Worm (Caenorhabditis elegans) whole organism, young adult: ENCODE data around the gene spsb-1.

Source experiments
- F22D6.2 ChIP-seq: sonication (generic microtip); optimal IDR thresholded peaks from 2 replicates; lab custom pipeline; 2016; ENCODE audit warnings: mild to moderate bottlenecking, missing genetic modification characterization, missing compliant biosample characterization
- F37B4.10 ChIP-seq: fragments of 200-800 bp; sonication (Bioruptor generic); IDR thresholded peaks from 2 replicates; pipeline ENCODE4 v1.3.6; 2022; ENCODE audit warnings: missing genetic modification characterization, missing compliant biosample characterization
- F57C9.4 ChIP-seq: sonication (generic microtip); optimal IDR thresholded peaks from 2 replicates; lab custom pipeline; 2017; ENCODE audit warnings: mild to moderate bottlenecking, missing genetic modification characterization, missing compliant biosample characterization
- K12H6.12 ChIP-seq: fragments of 200-800 bp; sonication (Bioruptor generic); optimal IDR thresholded peaks from 2 replicates; lab custom pipeline; 2018; ENCODE audit warnings: mild to moderate bottlenecking, missing genetic modification characterization, missing compliant biosample characterization
- Y95B8A.8 ChIP-seq: fragments of 200-800 bp; sonication (Bioruptor generic); IDR thresholded peaks from 2 replicates; pipeline ENCODE4 v1.3.6; 2022; ENCODE audit warnings: missing genetic modification reagents, missing genetic modification characterization, missing compliant biosample characterization
- aptf-2 ChIP-seq: fragments of 200-800 bp; sonication (Bioruptor generic); conservative IDR thresholded peaks from 2 replicates; pipeline ENCODE4 v1.3.6; 2022; ENCODE audit warnings: missing genetic modification reagents, missing genetic modification characterization, missing compliant biosample characterization
- attf-5 ChIP-seq: fragments of 200-800 bp; sonication (Bioruptor generic); optimal IDR thresholded peaks from 2 replicates; lab custom pipeline; 2018; ENCODE audit warnings: mild to moderate bottlenecking, missing genetic modification characterization, missing compliant biosample characterization
- bed-1 ChIP-seq: fragments of 200-800 bp; sonication (Bioruptor generic); IDR thresholded peaks from 2 replicates; pipeline ENCODE4 v1.3.6; 2022; ENCODE audit warnings: missing genetic modification reagents, missing genetic modification characterization, missing compliant biosample characterization
- ceh-79 ChIP-seq: sonication (generic microtip); optimal IDR thresholded peaks from 2 replicates; lab custom pipeline; 2017; ENCODE audit warnings: mild to moderate bottlenecking, missing genetic modification characterization, missing compliant biosample characterization
- die-1 ChIP-seq: sonication (generic microtip); optimal IDR thresholded peaks from 2 replicates; lab custom pipeline; 2016; ENCODE audit warnings: missing genotype, mild to moderate bottlenecking, missing genetic modification characterization, missing compliant biosample characterization
- egrh-3 ChIP-seq: fragments of 200-800 bp; sonication (Bioruptor generic); IDR thresholded peaks from 2 replicates; pipeline ENCODE4 v1.3.6; 2022; ENCODE audit warnings: missing genetic modification reagents, missing genetic modification characterization, missing compliant biosample characterization
- lin-26 ChIP-seq: fragments of 200-800 bp; sonication (Bioruptor generic); IDR thresholded peaks from 2 replicates; pipeline ENCODE4 v1.3.6; 2022; ENCODE audit warnings: missing genetic modification reagents, missing genetic modification characterization, missing compliant biosample characterization
- lin-35 ChIP-seq, 3 experiments: fragments of 150-350 bp in 2 of 3; sonication (generic microtip) in 1 of 3; optimal IDR thresholded peaks; 2 replicates each; lab custom pipeline; 2014 to 2018; ENCODE audit warnings: missing biosample characterization in 3 of 3, missing genetic modification characterization in 3 of 3, missing genetic modification reagents in 3 of 3
- mcd-1 ChIP-seq: fragments of 200-800 bp; sonication (Bioruptor generic); IDR thresholded peaks from 2 replicates; pipeline ENCODE4 v1.3.6; 2022; ENCODE audit warnings: missing genetic modification reagents, missing genetic modification characterization, missing compliant biosample characterization
- nhr-120 ChIP-seq: fragments of 200-800 bp; sonication (Bioruptor generic); IDR thresholded peaks from 2 replicates; pipeline ENCODE4 v1.3.6; 2022; ENCODE audit warnings: missing genetic modification characterization, missing compliant biosample characterization
- nhr-80 ChIP-seq: sonication (generic microtip); optimal IDR thresholded peaks from 2 replicates; lab custom pipeline; 2016; ENCODE audit warnings: missing genetic modification characterization, missing compliant biosample characterization
- rpc-1 ChIP-seq, 2 experiments: fragments of 150-350 bp in 1 of 2; sonication (generic microtip) in 1 of 2; optimal IDR thresholded peaks; 2 replicates each; lab custom pipeline; 2014 to 2018; ENCODE audit warnings: missing biosample characterization in 1 of 2, missing genetic modification characterization in 1 of 2, missing genetic modification reagents in 1 of 2, missing genotype in 1 of 2
- sea-2 ChIP-seq: fragments of 200-800 bp; sonication (Bioruptor generic); IDR thresholded peaks from 2 replicates; pipeline ENCODE4 v1.3.6; 2022; ENCODE audit warnings: missing genetic modification characterization, missing compliant biosample characterization
- somi-1 ChIP-seq: fragments of 200-800 bp; sonication (Bioruptor generic); optimal IDR thresholded peaks from 2 replicates; lab custom pipeline; 2018; ENCODE audit warnings: mild to moderate bottlenecking, missing genetic modification characterization, missing compliant biosample characterization
- zfh-2 ChIP-seq: fragments of 200-800 bp; sonication (Bioruptor generic); conservative IDR thresholded peaks from 2 replicates; pipeline ENCODE4 v1.3.6; 2022; ENCODE audit warnings: missing genetic modification reagents, missing genetic modification characterization, missing compliant biosample characterization

Gene spsb-1

DNA sequence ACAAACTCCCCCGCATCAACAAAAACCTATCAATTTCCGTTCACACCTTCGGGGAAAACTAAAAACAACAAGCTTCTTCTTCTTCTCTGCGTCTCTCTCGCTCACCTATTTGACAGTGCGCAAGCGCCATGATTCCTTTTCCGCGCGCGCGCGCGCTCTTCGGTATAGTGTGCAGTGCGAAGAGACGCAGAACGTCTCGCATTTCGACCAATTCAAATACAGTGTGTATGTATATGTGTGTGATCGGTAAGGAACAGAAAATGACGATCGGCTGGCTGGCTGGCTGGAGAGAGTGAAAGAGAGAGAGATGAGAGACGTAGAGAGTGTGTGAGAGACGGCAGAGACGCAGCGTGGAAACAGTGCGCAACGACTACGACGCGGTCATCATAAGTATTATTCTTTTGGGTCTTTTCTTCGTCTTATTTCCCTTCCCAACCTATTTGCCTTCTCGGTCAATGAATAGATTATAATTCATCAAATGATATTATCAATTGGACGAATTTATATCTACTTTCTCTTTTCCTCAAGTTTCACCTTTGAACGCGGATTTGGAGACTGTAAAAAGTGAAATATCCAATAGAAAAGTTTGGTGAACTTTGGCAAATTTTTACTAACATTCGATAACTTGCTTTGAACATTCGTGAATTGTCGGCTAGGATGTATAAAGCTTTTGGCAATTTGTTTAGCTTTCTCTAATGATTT, 66.7 kb downstream of the spsb-1 start (continued):
- TF ChIP-seq die-1 (tag; lab: Kevin White, UChicago) (peak; percentile 44), F57C9.4 (tag; lab: Kevin White, UChicago) (no peak)

DNA sequence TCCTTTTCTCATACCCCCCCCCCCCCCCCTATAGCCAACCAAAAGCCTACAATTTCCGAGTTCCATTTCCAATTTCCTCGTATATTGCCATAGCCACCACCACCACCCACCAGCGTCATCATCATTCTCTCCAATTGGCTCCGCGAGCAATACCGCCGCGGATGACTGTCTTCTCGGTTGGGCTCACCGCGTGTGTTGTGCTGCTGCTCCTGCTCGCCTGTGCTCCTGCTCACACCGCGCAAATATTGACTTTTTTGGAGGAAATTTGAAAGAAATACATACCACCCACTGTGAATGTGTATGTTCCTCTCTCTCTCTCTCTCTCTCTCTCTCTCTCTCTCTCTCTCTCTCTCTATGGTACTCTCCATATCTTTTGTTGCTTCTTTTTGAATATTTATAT, 68.1 kb downstream of the spsb-1 start:
- TF ChIP-seq F57C9.4 (tag; lab: Kevin White, UChicago) (no peak), zfh-2 (GFP tag; lab: Robert Waterston, UW) (peak; percentile 67), egrh-3 (GFP tag; lab: Robert Waterston, UW) (peak; percentile 47; the same call in 1 of the 2 replicates), lin-26 (GFP tag; lab: Robert Waterston, UW) (0 out of 2 replicates have a peak, but pooled peaks have one; percentile 28), bed-1 (GFP tag; lab: Robert Waterston, UW) (no peak), mcd-1 (GFP tag; lab: Robert Waterston, UW) (peak; percentile 11; the same call in 1 of the 2 replicates)

DNA sequence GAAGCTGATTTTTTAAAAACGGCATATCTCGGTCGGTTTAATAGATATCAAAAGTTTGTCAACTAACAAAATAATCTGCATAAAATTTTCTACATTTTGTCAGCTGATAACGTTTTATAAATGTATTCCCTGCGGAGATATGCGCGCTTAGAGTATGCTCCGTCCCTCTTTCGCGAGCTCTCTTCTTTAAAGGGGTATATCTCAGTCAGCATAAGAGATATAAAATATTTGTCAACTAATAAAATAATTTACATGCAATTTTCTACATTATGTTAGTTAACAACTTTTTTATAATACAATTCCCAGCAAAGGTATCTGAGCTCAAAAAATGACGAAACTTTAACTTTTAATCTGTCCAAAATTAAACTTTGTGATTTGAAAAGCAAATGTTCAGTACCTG, 68.9 kb downstream of the spsb-1 start:
- TF ChIP-seq F22D6.2 (tag; lab: Kevin White, UChicago): no peak
- TF ChIP-seq Y95B8A.8: no peak
- TF ChIP-seq K12H6.12 (tag; lab: Kevin White, UChicago): no peak
- TF ChIP-seq somi-1 (GFP tag; lab: Kevin White, UChicago): no peak
- no peak for TF ChIP-seq bed-1 (GFP tag; lab: Robert Waterston, UW)
- no peak for TF ChIP-seq F57C9.4 (tag; lab: Kevin White, UChicago)

DNA sequence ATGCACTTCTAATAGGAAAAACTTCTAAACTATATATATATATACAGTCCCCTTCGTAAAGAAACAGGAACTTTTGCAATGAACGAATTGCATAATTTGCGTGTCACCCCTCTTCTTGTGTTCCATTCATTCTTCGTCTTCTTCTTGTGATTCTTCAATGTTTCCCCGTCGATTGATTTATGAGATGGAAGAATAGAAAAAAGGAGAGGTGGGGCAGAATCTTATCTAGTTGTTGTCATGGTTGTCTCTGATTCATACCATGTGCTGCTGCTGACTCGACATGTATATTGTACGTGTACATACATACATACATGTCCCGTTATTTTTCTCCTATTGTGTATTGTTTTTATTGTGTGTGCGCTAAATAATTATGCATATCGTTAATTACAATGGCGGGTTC, 69.4 kb downstream of the spsb-1 start:
- TF ChIP-seq nhr-120 (GFP tag; lab: Robert Waterston, UW) (no peak), rpc-1 (optimal IDR thresholded peaks at IDR 0.05; lab: Kevin White, UChicago) (peak; percentile 15), rpc-1 (tag; optimal IDR thresholded peaks at IDR 0.05; lab: Kevin White, UChicago) (peak; percentile 45)

DNA sequence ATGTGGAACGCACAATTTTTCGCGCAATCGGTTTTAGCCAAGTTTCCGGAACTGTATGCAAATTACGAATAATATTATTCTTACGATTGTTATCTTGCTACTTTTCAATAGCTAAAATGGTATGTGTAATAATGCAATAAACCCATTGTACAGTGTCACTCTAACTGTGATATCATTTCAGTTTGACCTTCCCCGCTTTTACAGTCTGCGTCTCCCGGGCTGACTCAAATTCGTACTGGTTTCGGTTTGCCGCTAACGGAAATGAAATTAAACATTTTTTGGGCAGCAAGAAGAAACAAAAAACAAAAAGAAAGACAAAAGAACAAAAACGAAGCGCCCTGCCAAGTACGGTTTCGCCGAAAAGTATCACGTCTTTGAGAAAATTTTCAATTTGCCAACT, 70.0 kb downstream of the spsb-1 start:
- TF ChIP-seq nhr-80 (tag; lab: Kevin White, UChicago) (peak; percentile 58), rpc-1 (optimal IDR thresholded peaks at IDR 0.05; lab: Kevin White, UChicago) (no peak), rpc-1 (tag; optimal IDR thresholded peaks at IDR 0.05; lab: Kevin White, UChicago) (peak; percentile 12), F37B4.10 (no peak), attf-5 (GFP tag; lab: Kevin White, UChicago) (peak; percentile 14)

DNA sequence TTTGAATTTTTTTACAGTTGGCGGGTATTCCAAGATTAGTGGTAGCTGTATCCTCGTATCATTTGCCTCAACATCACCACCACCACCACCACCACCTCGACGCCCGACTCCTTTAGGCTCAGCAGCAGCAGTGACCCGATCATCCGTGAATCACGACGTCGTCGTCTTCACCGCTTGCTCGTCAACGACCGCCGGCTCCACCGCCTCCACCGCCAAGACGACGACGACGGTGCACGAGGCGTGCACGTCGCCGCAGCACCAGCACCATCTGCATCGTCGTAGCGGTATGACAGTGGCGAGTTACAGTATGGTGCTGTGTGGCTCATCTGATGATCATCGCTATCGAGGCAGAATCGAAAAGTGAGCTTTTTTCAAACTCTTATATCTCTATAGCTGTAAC, 71.7 kb downstream of the spsb-1 start, which contains the start of gene rga-9:
Gene rga-9 (plus strand): TSS at position 16 of the 400 bp plus-strand sequence.
- TF ChIP-seq lin-35 (GFP tag; optimal IDR thresholded peaks at IDR 0.05; lab: Kevin White, UChicago) (no peak), egrh-3 (GFP tag; lab: Robert Waterston, UW) (peak; percentile 71; the same call in 1 of the 2 replicates), zfh-2 (GFP tag; lab: Robert Waterston, UW) (peak; percentile 90)
- TF ChIP-seq, all 124 proteins: peak for 2

DNA sequence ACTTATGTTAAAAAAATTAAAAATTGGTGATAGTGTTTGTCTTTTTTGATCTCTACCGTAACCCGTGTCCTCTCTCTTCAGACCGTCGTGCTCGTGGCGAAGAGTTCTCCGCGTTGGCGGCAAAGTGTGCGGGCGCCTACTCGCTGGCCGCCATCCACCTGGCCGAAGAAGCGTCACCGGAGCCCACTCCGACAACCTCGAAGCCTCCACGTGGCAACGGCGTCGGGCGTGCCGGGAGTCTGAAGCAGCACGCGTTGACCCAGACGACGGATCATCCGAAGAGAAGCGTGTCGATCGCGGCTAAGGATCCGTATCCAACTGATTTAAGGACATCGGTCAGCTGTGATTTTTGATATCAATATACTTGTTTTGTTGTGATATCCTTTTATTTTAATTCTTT, 76.4 kb downstream of the spsb-1 start:
- TF ChIP-seq aptf-2 (GFP tag; lab: Robert Waterston, UW) (no peak), ceh-79 (tag; lab: Kevin White, UChicago) (peak; percentile 3), zfh-2 (GFP tag; lab: Robert Waterston, UW) (peak; percentile 88), F57C9.4 (tag; lab: Kevin White, UChicago) (no peak), sea-2 (0 out of 2 replicates have a peak, but pooled peaks have one; percentile 29), egrh-3 (GFP tag; lab: Robert Waterston, UW) (peak; percentile 81; the same call in 1 of the 2 replicates)
- TF ChIP-seq, all 124 proteins: peak for 4
